Worm (Caenorhabditis elegans) whole organism, late embryonic: ENCODE results near the gene srw-62.

Experiments used
- C38D4.7 ChIP-seq: fragments of 200-800 bp; sonication (Bioruptor generic); optimal IDR thresholded peaks from 2 replicates; lab custom pipeline; 2018; ENCODE audit warnings: mild to moderate bottlenecking, missing genetic modification characterization, moderate library complexity, missing compliant biosample characterization
- pha-4 ChIP-seq: fragments of 150-350 bp; optimal IDR thresholded peaks from 2 replicates; lab custom pipeline; 2018; ENCODE audit warnings: missing biosample characterization, missing genetic modification reagents, missing genetic modification characterization

ce11 chrII:7776715-7777114 is 48.5 kb upstream of the srw-62 start:
- no peak for TF ChIP-seq pha-4 (tag; lab: Kevin White, UChicago)
- no peak for TF ChIP-seq C38D4.7 (GFP tag; lab: Kevin White, UChicago)
